Worm (Caenorhabditis elegans): ENCODE measurements around the gene srsx-40.

DNA sequence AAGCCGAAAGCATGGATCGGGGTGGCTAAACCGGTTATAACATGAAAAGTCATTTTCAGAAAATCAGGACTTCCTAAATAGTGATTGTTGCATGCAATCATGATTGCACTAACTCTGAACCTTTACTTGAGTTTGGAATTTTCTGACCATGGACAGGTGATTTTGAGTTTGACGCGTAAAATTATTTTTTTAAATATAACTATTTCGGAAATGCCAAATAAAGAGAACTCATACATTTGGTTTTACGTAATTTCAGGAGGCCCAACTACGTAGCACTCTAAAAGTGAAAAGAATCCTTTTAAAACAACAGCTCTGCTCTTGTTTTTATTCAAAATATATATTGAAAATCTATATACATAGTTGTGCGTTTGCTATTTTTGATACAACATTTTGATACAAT is 51.7 kb downstream of the srsx-40 start, which contains the start of gene srh-234:
- TF ChIP-seq nhr-25 (tag; optimal IDR thresholded peaks at IDR 0.05) (no peak), elt-3 (tag; optimal IDR thresholded peaks at IDR 0.05) (no peak), lsy-2 (tag; optimal IDR thresholded peaks at IDR 0.05) (no peak), nhr-11 (tag; optimal IDR thresholded peaks at IDR 0.05) (no peak), sma-3 (GFP tag; optimal IDR thresholded peaks at IDR 0.05) (no peak), ztf-11 (tag; optimal IDR thresholded peaks at IDR 0.05) (no peak), egl-27 (tag; optimal IDR thresholded peaks at IDR 0.05) (no peak), mbf-1 (tag; optimal IDR thresholded peaks at IDR 0.05) (no peak)
